Worm (Caenorhabditis elegans) whole organism, late embryonic: Measurements from ENCODE around the gene Y54G2A.76.

Experiments
- ceh-34 ChIP-seq: sonication (generic microtip); optimal IDR thresholded peaks from 2 replicates; lab custom pipeline; 2016; ENCODE audit warnings: mild to moderate bottlenecking, missing genetic modification characterization, missing compliant biosample characterization
- ceh-48 ChIP-seq: sonication (generic microtip); optimal IDR thresholded peaks from 2 replicates; lab custom pipeline; 2016; ENCODE audit warnings: missing genetic modification characterization, inconsistent platforms, missing compliant biosample characterization
- che-1 ChIP-seq: sonication (generic microtip); optimal IDR thresholded peaks from 2 replicates; lab custom pipeline; 2016; ENCODE audit warnings: mild to moderate bottlenecking, missing genetic modification characterization, missing compliant biosample characterization
- nfya-1 ChIP-seq: sonication (generic microtip); optimal IDR thresholded peaks from 2 replicates; lab custom pipeline; 2017; ENCODE audit warnings: missing genetic modification characterization, mild to moderate bottlenecking, missing compliant biosample characterization, antibody characterized with exemption, moderate library complexity
- sox-4 ChIP-seq: sonication (generic microtip); optimal IDR thresholded peaks from 2 replicates; lab custom pipeline; 2017; ENCODE audit warnings: mild to moderate bottlenecking, missing genetic modification characterization, inconsistent platforms, missing compliant biosample characterization

DNA sequence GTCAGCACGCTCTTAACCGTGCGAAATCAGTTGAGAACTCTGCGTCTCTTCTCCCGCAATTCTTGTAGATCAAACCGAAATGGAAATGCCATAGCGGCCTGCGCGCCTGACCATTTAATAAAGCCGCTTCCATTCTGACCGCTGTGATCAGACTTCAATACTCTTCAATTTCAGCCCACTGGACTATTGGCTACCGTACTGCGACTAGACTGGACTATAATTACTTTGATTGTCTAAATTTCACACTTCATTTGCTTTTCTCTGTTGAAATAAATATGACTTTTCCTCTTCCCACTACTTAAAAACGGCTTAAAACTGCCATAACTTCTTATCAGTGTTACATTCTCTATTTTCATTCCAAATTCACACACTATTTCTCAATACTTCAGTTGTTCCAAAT, 29.1 kb downstream of the Y54G2A.76 start, which contains the start of gene Y54G2A.7:
- TF ChIP-seq che-1 (tag; lab: Kevin White, UChicago) (no peak), sox-4 (no peak), nfya-1 (tag; lab: Kevin White, UChicago) (no peak), ceh-34 (tag; lab: Kevin White, UChicago) (no peak), ceh-48 (no peak)
